Worm (Caenorhabditis elegans) whole organism, mixed stage, embryonic: ENCODE measurements around the gene C14E2.4.

Experiments used
- blmp-1 ChIP-seq: fragments of 150-350 bp; optimal IDR thresholded peaks from 2 replicates; lab custom pipeline; 2014; ENCODE audit warnings: missing biosample characterization, missing genetic modification characterization
- ces-1 ChIP-seq: fragments of 150-350 bp; optimal IDR thresholded peaks from 2 replicates; lab custom pipeline; 2014; ENCODE audit warnings: missing biosample characterization, missing genetic modification reagents, missing genetic modification characterization
- elt-3 ChIP-seq: fragments of 150-350 bp; optimal IDR thresholded peaks from 2 replicates; lab custom pipeline; 2014; ENCODE audit warnings: missing biosample characterization, missing genetic modification characterization
- ham-2 ChIP-seq: fragments of 200-800 bp; sonication (Bioruptor generic); optimal IDR thresholded peaks from 2 replicates; lab custom pipeline; 2018; ENCODE audit warnings: mild to moderate bottlenecking, missing genetic modification characterization, missing compliant biosample characterization
- hlh-1 ChIP-seq: fragments of 150-350 bp; optimal IDR thresholded peaks from 2 replicates; lab custom pipeline; 2014; ENCODE audit warnings: missing biosample characterization, missing genetic modification reagents, missing genetic modification characterization
- lin-13 ChIP-seq: fragments of 150-350 bp; optimal IDR thresholded peaks from 2 replicates; lab custom pipeline; 2014; ENCODE audit warnings: missing biosample characterization, missing genetic modification characterization
- mep-1 ChIP-seq: fragments of 150-350 bp; optimal IDR thresholded peaks from 2 replicates; lab custom pipeline; 2017; ENCODE audit warnings: missing biosample characterization, missing genetic modification reagents, missing genetic modification characterization, inconsistent platforms
- nhr-12 ChIP-seq: fragments of 150-350 bp; optimal IDR thresholded peaks from 2 replicates; lab custom pipeline; 2014; ENCODE audit warnings: missing biosample characterization, missing genetic modification characterization
- nhr-237 ChIP-seq: fragments of 150-350 bp; optimal IDR thresholded peaks from 2 replicates; lab custom pipeline; 2014; ENCODE audit warnings: missing biosample characterization, missing genetic modification characterization
- nhr-76 ChIP-seq: sonication (generic microtip); optimal IDR thresholded peaks from 2 replicates; lab custom pipeline; 2017; ENCODE audit warnings: missing biosample characterization, missing genetic modification characterization
- snpc-4 ChIP-seq: fragments of 150-350 bp; optimal IDR thresholded peaks from 2 replicates; lab custom pipeline; 2014; ENCODE audit warnings: missing biosample characterization, missing genetic modification characterization
- unc-62 ChIP-seq: fragments of 150-350 bp; optimal IDR thresholded peaks from 2 replicates; lab custom pipeline; 2014; ENCODE audit warnings: missing biosample characterization, missing genetic modification reagents, missing genetic modification characterization
- zip-8 ChIP-seq: fragments of 150-350 bp; optimal IDR thresholded peaks from 2 replicates; lab custom pipeline; 2014; ENCODE audit warnings: missing biosample characterization, missing genetic modification characterization

- no peak for TF ChIP-seq elt-3 (tag; lab: Kevin White, UChicago)
- TF ChIP-seq blmp-1: no peak
- TF ChIP-seq ces-1 (GFP tag; lab: Kevin White, UChicago): no peak
- TF ChIP-seq unc-62 (GFP tag; lab: Kevin White, UChicago): no peak
- TF ChIP-seq nhr-237 (tag; lab: Kevin White, UChicago): no peak
- no peak for TF ChIP-seq snpc-4 (tag; lab: Kevin White, UChicago)
- TF ChIP-seq hlh-1 (tag; lab: Kevin White, UChicago): no peak
- no peak for TF ChIP-seq nhr-12 (tag; lab: Kevin White, UChicago)
- no peak for TF ChIP-seq mep-1 (tag; lab: Kevin White, UChicago)
- no peak for TF ChIP-seq nhr-76 (tag; lab: Kevin White, UChicago)
- TF ChIP-seq lin-13 (tag; lab: Kevin White, UChicago): no peak
- TF ChIP-seq zip-8 (tag; lab: Kevin White, UChicago): no peak
- TF ChIP-seq ham-2 (GFP tag; lab: Kevin White, UChicago): no peak
Measured at ce11 chrX:1769636-1770035, 51.5 kb downstream of the C14E2.4 start.
